Fruit fly (Drosophila melanogaster) ovary, adult (tissue): ENCODE measurements around the gene CG13449.

Experiments
- CG17801 ChIP-seq: fragments of 200-800 bp; optimal IDR thresholded peaks from 2 replicates; lab custom pipeline; 2019; ENCODE audit warnings: missing biosample characterization, mild to moderate bottlenecking, missing genetic modification characterization, moderate library complexity; ENCODE audit not compliant: partially characterized antibody

CG13449 gene

DNA sequence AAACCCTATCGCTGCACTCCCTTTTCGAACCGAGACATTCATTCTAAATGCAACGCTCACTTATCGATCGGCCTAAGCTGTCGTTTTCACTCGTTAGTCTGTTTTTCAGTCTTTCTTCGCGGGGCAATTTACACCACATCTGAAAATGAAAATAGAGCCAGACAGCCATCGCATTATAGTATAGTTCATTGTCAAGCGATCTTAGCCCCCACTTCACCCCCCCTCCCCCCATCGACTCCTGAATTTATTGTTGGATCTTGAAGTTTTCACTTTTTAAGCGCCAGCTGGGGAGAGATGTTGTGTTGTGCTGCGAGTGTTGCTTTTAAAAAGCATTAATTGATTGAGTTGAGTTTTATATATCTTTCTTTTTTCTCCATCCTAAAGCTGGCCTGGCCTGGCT is 13.4 kb downstream of the CG13449 start:
- no peak for TF ChIP-seq CG17801

DNA sequence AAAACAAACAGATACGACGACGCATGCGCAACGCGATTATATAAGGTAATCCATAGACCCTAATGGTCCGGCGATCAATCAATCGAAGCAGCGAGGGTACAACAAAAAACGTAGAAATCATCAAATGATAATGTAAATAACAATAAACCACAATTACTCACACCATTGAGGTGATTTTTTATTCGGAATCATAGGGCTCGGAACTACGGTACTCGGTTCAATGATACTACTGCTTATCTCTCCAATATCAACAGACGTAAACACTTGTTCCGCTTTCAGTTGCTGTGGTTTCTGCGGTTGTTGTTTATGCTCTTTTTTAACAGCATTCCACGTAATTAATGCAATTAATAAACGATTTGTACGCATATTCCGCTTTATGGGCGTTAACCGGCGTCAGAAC is 14.7 kb downstream of the CG13449 start:
- no peak for TF ChIP-seq CG17801

DNA sequence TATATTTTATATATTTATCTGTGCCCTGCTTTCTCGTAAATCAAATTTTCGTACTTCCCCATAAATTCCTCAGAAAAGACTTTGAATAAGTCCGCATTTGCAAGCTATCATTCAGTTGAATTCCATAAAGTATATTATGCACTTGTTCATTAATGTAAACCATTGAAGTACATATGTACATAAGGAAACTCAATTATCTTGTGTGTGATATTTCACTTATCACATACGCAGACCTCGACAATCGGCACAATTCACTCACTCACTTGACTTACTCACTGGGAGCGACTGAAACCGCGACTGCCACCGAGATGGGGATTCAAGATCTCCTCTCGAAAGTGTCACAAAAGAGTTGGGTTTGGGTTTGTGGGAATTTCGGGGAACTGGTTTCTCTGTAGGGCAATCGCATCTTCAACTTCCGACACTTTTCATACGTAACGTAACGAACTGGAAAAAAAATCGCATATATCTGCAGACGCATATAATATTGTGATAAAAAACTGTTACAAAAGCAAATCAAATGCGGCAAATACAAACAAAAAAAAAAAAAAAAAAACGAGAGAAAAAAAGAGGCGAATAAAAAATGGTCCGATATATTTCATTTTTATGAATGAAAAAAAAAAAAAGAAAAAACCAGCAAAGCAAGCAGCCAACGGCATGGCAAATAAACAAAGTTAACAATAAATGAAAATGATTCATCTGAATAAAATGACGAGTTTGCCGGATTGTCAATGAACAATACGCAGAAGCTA is 15.4 kb downstream of the CG13449 start:
- no peak for TF ChIP-seq CG17801

DNA sequence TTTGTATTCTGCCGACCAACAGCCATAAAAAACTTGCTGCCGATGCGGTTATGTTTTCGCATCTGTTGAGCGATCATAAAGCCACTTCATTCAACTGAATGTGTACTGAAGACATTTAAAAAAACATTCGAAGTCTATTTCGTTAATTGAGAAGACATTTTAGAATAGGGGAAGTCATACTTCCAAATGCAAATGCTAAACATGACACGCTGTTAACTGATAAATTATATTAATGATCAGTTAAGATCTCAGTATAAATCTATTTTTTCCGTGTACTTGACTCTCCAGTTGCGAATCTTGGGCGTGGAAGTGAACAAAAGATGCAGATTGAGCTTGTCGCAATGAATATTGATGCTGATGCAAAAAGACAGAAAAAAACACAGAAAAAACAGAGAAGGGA is 16.6 kb downstream of the CG13449 start:
- TF ChIP-seq CG17801, result no peak

DNA sequence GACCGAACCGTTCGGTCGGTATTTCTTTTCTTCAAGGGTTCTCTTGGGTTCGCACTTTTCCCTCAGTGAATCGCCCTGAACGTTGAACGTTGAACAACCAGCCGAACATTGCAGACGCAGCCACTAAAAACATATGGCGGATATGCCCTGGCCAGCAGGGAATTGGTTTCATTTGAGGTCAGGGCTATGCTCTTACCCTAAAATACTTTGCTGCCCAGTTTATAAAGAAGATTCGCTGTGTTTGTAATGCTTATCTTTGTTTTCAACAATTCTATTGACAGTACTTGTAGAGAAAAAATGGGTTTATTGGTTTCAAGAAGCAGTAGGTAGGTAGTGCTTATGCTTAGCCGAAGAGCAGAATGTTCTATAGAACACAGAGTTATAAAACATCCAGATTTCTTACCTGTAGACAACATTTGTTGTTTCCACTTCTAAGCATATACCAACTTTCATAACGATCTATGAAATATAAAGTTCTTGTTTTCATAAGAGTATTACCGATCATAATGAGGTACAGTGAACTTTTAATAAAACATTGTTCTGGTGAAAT is 17.4 kb downstream of the CG13449 start:
- TF ChIP-seq CG17801, result no peak

DNA sequence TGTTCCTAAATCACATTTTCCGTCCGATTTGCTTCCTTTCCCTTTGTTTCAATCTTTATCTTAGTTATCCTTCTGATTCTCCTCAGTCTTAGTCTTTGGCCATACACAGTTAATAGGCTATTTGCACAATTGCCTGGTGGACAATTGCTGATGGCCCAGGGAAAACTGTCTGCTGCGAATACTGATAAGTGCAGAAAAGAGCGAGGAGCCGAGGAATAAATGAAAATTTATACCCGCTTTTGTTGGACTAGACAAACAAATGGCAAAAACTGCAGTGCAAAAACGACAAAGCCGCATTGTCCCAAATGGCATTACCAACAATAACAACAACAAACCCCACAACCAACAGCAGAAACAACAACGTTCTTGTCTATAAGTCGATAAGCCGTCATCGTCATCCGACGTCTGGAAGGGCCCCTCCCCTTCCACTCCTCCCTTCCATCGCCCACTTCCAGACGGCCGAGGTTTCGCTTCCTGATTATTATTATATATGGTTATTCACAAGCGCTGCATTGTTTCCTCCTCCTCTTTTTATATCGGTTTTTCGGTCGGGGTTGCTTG is 18.5 kb downstream of the CG13449 start:
- no peak for TF ChIP-seq CG17801

DNA sequence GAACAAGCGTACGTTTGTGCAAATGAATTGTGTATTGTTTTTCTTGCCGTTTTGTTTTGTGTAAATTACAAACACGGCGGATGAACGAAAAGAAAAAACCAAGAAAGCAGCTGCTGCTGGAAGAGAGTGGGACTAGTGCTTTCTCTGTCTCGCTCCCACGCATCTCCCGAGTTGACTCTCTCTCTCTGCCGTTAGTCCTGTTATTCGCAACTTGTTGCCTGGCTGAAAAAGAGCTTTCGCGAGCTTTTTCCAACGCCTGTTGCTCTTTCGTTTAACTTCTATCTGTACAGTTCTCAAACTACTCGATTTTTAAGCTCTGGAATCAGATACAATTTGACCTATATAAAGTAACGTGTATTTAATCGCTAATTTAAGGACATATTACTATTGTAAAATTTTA is 19.2 kb downstream of the CG13449 start:
- no peak for TF ChIP-seq CG17801

DNA sequence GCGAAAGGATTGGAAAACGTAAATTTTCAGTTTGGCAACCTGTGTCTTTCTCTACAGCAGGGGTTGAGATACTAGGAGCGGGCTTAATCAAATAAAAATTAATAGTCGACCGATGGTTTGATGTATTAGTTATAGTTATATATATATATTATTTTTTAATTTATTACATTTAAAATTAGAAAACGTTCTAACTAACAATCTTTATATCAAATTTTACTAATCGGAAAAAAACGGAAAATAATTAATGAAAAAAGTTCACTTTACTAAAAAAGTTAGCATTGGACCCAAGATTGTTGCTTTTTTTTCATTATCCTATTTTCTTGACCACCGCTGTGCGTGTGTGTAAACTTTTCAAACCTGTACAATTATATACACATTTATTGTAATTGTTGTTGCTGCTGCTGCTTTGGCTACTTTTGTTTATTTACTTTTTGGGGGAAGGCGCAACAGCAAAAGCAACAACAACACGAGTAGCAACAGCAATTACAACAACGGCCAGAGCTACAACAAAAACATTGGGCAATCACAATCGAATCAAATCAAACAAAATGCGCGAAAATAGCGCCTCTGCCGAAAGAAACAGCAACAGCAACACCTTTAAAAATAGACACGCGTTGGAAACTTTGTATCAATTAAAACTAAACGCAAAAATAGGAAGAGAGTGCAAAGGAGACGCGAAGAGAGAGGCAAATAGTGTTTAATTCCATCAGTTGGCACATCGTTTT is 19.9 kb downstream of the CG13449 start:
- TF ChIP-seq CG17801, result no peak

DNA sequence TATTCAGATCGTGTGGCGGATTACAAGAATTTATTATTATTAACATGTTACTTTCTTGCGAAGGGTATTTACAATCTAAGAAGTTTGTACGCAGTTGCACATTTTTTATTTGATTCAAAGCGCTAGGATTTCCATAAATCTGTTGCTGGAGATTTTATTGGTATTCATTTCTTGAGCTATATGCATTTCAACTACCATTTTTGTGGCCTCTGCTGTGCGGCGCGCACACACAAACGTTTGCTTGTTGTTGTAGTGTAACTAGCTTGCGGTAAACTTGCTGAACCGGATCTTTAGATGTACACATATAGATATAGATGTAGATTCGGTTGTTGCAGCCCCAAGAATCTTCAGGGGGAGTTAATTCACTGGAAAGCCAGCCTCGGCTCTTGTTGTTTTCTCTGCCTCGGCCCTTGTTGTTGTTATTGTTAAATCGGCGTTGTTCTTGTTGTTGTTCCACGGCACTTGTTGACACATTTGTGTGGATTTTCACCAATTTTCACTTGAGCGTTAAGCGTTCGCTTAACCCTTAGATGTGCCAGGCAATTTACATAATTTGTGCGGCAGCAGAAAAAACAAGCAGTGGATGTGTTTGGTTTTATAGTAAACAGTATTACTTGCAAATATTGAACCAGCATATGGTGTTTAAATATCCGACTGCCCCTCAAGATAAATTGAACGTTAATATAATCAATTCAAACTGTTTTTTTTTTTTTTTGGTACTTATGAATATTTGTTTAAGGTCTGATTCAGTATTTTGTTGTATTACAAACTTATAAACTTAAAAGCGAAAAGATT is 21.6 kb downstream of the CG13449 start:
- TF ChIP-seq CG17801, result no peak

DNA sequence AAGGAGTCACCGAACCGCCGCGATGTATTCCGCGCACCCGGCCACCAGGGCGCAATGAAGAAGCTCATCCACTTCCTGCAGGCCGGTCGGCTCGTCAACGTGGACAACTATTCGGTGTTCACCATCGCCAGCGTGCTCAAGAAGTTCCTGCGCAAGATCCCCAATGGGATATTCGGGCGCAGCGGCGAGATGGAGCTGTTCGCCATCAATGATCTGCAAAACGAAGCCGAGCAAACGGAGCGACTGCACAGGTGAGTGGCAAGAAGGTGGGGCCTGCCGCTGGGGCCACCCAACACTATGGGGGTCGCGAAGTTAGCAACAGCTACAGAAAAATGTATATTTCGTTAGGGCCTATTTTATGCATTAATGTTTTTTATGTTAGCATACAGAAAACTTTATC is 22.9 kb downstream of the CG13449 start:
- TF ChIP-seq CG17801, result no peak

DNA sequence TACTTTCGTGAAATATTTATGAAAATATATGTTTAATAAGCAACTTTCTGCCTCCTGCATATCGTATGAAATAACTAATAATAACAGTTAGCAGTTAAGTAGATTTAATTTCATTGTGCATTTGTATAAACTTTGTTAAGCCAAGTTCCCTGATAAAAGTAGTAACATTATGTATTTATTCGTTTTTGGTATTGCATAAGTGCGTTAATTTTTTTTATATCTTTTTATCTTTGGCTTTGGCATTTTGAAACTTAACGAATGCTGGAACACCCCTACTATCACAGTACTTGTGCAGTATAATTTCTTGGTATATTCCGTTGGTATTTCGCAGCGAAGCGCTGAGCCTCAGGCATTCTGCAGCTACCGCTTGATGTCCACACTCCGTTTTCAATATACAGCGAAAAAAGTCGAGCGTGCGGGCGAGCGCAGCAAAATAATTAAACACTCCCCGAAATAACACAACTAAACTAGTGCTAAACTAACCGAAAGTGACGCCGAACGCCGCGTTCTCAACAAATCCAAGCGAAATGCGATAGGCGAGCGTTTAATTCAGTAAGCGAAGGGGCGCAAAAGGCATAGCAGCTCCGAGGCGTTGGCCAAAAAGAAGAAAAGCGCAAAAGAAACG is 24.0 kb downstream of the CG13449 start, which contains the start of gene RhoGAP71E:
RhoGAP71E (plus strand) TSS at position 347 of the 625 bp plus-strand sequence.
- peak; percentile 69 for TF ChIP-seq CG17801

DNA sequence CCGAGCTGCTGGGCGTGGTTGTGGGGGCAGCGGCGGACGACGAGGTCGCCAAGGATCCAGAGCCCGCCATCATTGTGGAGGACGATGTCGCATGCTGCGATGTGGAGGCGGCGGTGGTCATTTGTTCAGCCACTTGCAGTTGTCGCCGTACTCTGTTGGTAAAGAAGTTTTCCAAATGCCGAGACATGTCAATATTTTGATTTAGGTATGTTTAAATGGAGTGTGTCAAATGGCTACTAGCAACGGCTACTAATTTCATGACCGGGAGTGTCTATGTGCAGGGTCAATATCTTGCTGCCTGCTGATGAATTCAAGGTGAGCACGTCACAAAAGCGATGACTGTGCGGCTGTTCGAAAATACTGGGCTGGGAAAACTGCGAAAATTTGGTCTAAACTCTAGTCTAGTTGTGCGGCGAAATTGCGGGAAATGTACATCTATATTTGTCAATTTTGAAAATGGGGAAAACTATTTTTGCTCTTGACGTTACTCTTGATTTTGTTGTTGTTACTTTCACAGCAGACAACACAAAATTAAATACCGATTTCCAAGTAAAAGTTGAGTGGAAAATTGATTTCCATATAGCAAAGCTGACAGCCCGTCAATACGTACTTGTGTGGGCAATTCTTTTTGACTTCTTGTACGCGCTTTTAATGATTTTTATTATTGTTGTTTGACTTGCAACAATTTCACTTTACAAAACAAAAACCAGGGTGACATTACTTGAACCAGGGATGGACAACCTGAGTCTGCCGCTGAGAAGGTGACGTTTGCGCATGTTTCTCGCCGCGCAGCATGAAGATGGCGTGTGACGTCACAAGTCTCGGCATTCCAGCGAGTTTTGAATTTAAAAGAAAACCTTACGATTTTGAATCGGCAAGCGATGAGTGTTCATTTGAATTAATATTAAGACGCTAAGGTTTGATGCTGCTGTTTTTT is 24.9 kb downstream of the CG13449 start, which contains the start of gene CG7656:
CG7656 (minus strand) TSS at position 731 of the 937 bp plus-strand sequence.
- no peak for TF ChIP-seq CG17801

DNA sequence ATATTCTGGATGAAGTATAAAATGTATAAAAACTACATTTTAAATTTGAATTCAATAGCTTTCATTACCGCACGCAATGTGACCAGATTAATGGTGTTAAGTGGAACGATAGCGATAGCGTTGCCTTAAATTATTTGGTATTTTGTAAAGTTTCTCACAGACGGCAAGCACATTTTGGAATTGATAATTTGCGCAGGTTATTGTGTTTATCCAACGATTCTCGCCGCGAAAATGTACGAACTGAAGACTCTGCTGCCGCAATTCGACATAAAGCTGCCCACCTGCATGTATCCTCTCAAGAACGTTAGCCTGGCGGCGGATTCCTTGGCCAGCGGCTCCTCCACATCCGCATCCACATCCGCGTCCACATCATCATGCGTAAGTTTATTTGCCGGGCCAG is 29.1 kb downstream of the CG13449 start, which contains the start of gene AIMP2:
AIMP2 (plus strand) TSS at position 135 of the 400 bp plus-strand sequence.
- no peak for TF ChIP-seq CG17801

DNA sequence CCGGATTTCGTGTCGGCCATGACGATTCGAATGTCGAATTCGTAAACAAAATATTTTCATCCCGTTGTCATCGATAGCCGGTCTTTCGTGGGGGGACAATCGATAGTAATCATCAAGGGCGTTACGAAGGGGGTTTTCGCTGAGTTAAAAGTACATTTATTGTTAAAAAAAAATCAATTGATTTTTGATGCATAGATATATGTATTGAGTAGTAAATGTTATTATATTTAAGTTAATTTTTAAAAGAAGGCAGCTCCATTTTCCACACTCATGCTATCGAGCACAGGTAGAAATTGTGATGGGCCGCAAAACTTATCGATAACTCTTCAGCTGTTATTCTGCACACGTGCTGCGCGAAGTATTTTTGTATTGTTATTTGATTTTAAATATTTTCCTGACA is 32.1 kb downstream of the CG13449 start, which contains the start of the genes mrn and CG12301:
mrn (minus strand) TSS at position 51 of the 400 bp plus-strand sequence.
CG12301 (plus strand) TSS at position 314 of the 400 bp plus-strand sequence.
- TF ChIP-seq CG17801, result peak; percentile 44
